Fruit fly (Drosophila melanogaster): ENCODE results near the gene Spn77Bb.

Gene Spn77Bb

dm6 chr3L:20370013-20370412 is 49.3 kb downstream of the Spn77Bb start, which contains the start of gene CG13247:
CG13247 (plus strand) TSS chr3L:20370313.
- no peak for TF ChIP-seq CG6276 (GFP tag; optimal IDR thresholded peaks at IDR 0.05)
- TF ChIP-seq CG34406 (GFP tag; optimal IDR thresholded peaks at IDR 0.05), result no peak
- no peak for TF ChIP-seq vri (GFP tag; optimal IDR thresholded peaks at IDR 0.05)
- TF ChIP-seq CG15336 (GFP tag; IDR thresholded peaks at IDR 0.05), result no peak
- TF ChIP-seq Eip93F (GFP tag; optimal IDR thresholded peaks at IDR 0.05), result no peak
- TF ChIP-seq Lpt (GFP tag; optimal IDR thresholded peaks at IDR 0.05), result no peak
- TF ChIP-seq dac (GFP tag; optimal IDR thresholded peaks at IDR 0.05), result no peak
- TF ChIP-seq spab (GFP tag; optimal IDR thresholded peaks at IDR 0.05), result no peak
- no peak for TF ChIP-seq pdm3 (GFP tag; optimal IDR thresholded peaks at IDR 0.05)
- no peak for TF ChIP-seq Eip75B (GFP tag; optimal IDR thresholded peaks at IDR 0.05)
- no peak for TF ChIP-seq CG10669 (GFP tag; optimal IDR thresholded peaks at IDR 0.05)
